Fruit fly (Drosophila melanogaster) whole organism, embryonic: ENCODE measurements around the gene Sur.

Experiments used
- Awh ChIP-seq: fragments of 200-800 bp; sonication (Bioruptor generic); IDR thresholded peaks from 2 replicates; pipeline ENCODE4, ENCODE4 v1.3.6; 2022; ENCODE audit warnings: missing biosample characterization, missing genetic modification characterization
- BEAF-32 ChIP-seq: fragments of 200-800 bp; sonication (Bioruptor generic); optimal IDR thresholded peaks from 3 replicates; lab custom pipeline; 2017; ENCODE audit warnings: missing biosample characterization, missing genetic modification characterization, mild to moderate bottlenecking, moderate library complexity, missing genetic modification reagents
- CG10209 ChIP-seq: fragments of 200-800 bp; sonication (Bioruptor generic); optimal IDR thresholded peaks from 3 replicates; lab custom pipeline; 2017; ENCODE audit warnings: missing biosample characterization, mild to moderate bottlenecking, missing genetic modification characterization, missing genetic modification reagents
- CG10366 ChIP-seq: fragments of 200-800 bp; sonication (Bioruptor generic); IDR thresholded peaks from 2 replicates; pipeline ENCODE4 v1.3.6; 2022; ENCODE audit warnings: missing biosample characterization, missing genetic modification characterization
- CG11093 ChIP-seq: fragments of 200-800 bp; sonication (Bioruptor generic); IDR thresholded peaks from 3 replicates; pipeline ENCODE4 v1.3.6; 2022; ENCODE audit warnings: missing biosample characterization, missing genetic modification characterization
- CG11456 ChIP-seq: fragments of 200-800 bp; sonication (Bioruptor generic); IDR thresholded peaks from 3 replicates; pipeline ENCODE4 v1.3.6; 2022; ENCODE audit warnings: missing biosample characterization, missing genetic modification characterization
- CG12299 ChIP-seq: fragments of 200-800 bp; sonication (Bioruptor generic); optimal IDR thresholded peaks from 2 replicates; lab custom pipeline; 2018; ENCODE audit warnings: missing biosample characterization, mild to moderate bottlenecking, missing genetic modification characterization
- CG13287 ChIP-seq: fragments of 200-800 bp; sonication (Bioruptor generic); IDR thresholded peaks from 2 replicates; pipeline ENCODE4 v1.3.6; 2022; ENCODE audit warnings: missing biosample characterization, missing genetic modification characterization; ENCODE audit not compliant: partially characterized antibody
- CG13624 ChIP-seq: fragments of 200-800 bp; sonication (Bioruptor generic); optimal IDR thresholded peaks from 2 replicates; lab custom pipeline; 2016; ENCODE audit warnings: missing biosample characterization, missing genetic modification characterization
- CG2199 ChIP-seq: fragments of 200-800 bp; sonication (Bioruptor generic); IDR thresholded peaks from 3 replicates; pipeline ENCODE4 v1.3.6; 2022; ENCODE audit warnings: missing biosample characterization, missing genetic modification characterization
- CG30020 ChIP-seq: fragments of 200-800 bp; optimal IDR thresholded peaks from 2 replicates; lab custom pipeline; 2019; ENCODE audit warnings: missing biosample characterization, mild to moderate bottlenecking, missing genetic modification characterization, moderate library complexity
- CG3838 ChIP-seq: fragments of 200-800 bp; sonication (Bioruptor generic); optimal IDR thresholded peaks from 3 replicates; lab custom pipeline; 2016; ENCODE audit warnings: missing biosample characterization, missing genetic modification characterization
- CG4282 ChIP-seq: fragments of 200-800 bp; sonication (Bioruptor generic); optimal IDR thresholded peaks from 2 replicates; lab custom pipeline; 2016; ENCODE audit warnings: missing biosample characterization, missing genetic modification characterization
- CG4854 ChIP-seq: fragments of 200-800 bp; sonication (Bioruptor generic); optimal IDR thresholded peaks from 2 replicates; lab custom pipeline; 2016; ENCODE audit warnings: missing biosample characterization, missing genetic modification characterization, inconsistent platforms
- CG6175 ChIP-seq: fragments of 200-800 bp; sonication (Bioruptor generic); IDR thresholded peaks from 3 replicates; pipeline ENCODE4 v1.3.6; 2022; ENCODE audit warnings: missing biosample characterization, missing genetic modification characterization
- CG6683 ChIP-seq: fragments of 200-800 bp; sonication (Bioruptor generic); optimal IDR thresholded peaks from 2 replicates; lab custom pipeline; 2017; ENCODE audit warnings: missing biosample characterization, mild to moderate bottlenecking, missing genetic modification characterization, missing genetic modification reagents
- CG6791 ChIP-seq: fragments of 200-800 bp; sonication (Bioruptor generic); IDR thresholded peaks from 3 replicates; pipeline ENCODE4 v1.3.6; 2022; ENCODE audit warnings: missing biosample characterization, missing genetic modification characterization; ENCODE audit not compliant: partially characterized antibody
- CG6854 ChIP-seq: fragments of 200-800 bp; sonication (Bioruptor generic); optimal IDR thresholded peaks from 3 replicates; lab custom pipeline; 2017; ENCODE audit warnings: missing biosample characterization, mild to moderate bottlenecking, missing genetic modification characterization
- CG7372 ChIP-seq: fragments of 200-800 bp; sonication (Bioruptor generic); IDR thresholded peaks from 2 replicates; pipeline ENCODE4 v1.3.6; 2022; ENCODE audit warnings: missing biosample characterization, missing genetic modification characterization
- CG7556 ChIP-seq: fragments of 200-800 bp; sonication (Bioruptor generic); optimal IDR thresholded peaks from 2 replicates; lab custom pipeline; 2017; ENCODE audit warnings: missing biosample characterization, mild to moderate bottlenecking, missing genetic modification characterization
- CG8089 ChIP-seq: fragments of 200-800 bp; sonication (Bioruptor generic); optimal IDR thresholded peaks from 3 replicates; lab custom pipeline; 2016; ENCODE audit warnings: missing biosample characterization, missing genetic modification characterization
- CG8359 ChIP-seq: fragments of 200-800 bp; sonication (Bioruptor generic); optimal IDR thresholded peaks from 2 replicates; lab custom pipeline; 2017; ENCODE audit warnings: missing biosample characterization, mild to moderate bottlenecking, missing genetic modification characterization, borderline replicate concordance
- CG9215 ChIP-seq: fragments of 200-800 bp; sonication (Bioruptor generic); IDR thresholded peaks from 2 replicates; pipeline ENCODE4 v1.3.6; 2022; ENCODE audit warnings: missing biosample characterization, missing genetic modification characterization
- CrebB ChIP-seq: fragments of 200-800 bp; sonication (Bioruptor generic); optimal IDR thresholded peaks from 3 replicates; lab custom pipeline; 2018; ENCODE audit warnings: missing biosample characterization, mild to moderate bottlenecking, missing genetic modification characterization
- D19A ChIP-seq: fragments of 200-800 bp; optimal IDR thresholded peaks from 3 replicates; lab custom pipeline; 2019; ENCODE audit warnings: missing biosample characterization, mild to moderate bottlenecking, missing genetic modification characterization, moderate library complexity
- Doc3 ChIP-seq: fragments of 200-800 bp; sonication (Bioruptor generic); IDR thresholded peaks from 3 replicates; pipeline ENCODE4 v1.3.6; 2022; ENCODE audit warnings: missing biosample characterization, missing genetic modification characterization; ENCODE audit not compliant: partially characterized antibody
- Gsc ChIP-seq: fragments of 200-800 bp; sonication (Bioruptor generic); IDR thresholded peaks from 2 replicates; pipeline ENCODE4 v1.3.6; 2022; ENCODE audit warnings: missing biosample characterization, missing genetic modification characterization
- HmgD ChIP-seq: fragments of 200-800 bp; sonication (Bioruptor generic); optimal IDR thresholded peaks from 3 replicates; lab custom pipeline; 2016; ENCODE audit warnings: missing biosample characterization, missing genetic modification characterization
- Hmr ChIP-seq: fragments of 200-800 bp; sonication (Bioruptor generic); optimal IDR thresholded peaks from 3 replicates; lab custom pipeline; 2017; ENCODE audit warnings: mild to moderate bottlenecking, missing biosample characterization, missing genetic modification reagents, missing genetic modification characterization
- Hr39 ChIP-seq: fragments of >200 bp; optimal IDR thresholded peaks from 2 replicates; lab custom pipeline; 2017
- Myb ChIP-seq: fragments of 200-800 bp; sonication (Bioruptor generic); optimal IDR thresholded peaks from 2 replicates; lab custom pipeline; 2016; ENCODE audit warnings: missing biosample characterization, missing genetic modification characterization
- NC2α ChIP-seq: fragments of 200-800 bp; sonication (Bioruptor generic); optimal IDR thresholded peaks from 2 replicates; lab custom pipeline; 2016; ENCODE audit warnings: missing biosample characterization, missing genetic modification characterization
- Neu2 ChIP-seq: fragments of 200-800 bp; sonication (Bioruptor generic); optimal IDR thresholded peaks from 3 replicates; lab custom pipeline; 2016; ENCODE audit warnings: missing biosample characterization, missing genetic modification characterization, borderline replicate concordance
- Sry-δ ChIP-seq: fragments of 200-800 bp; sonication (Bioruptor generic); optimal IDR thresholded peaks from 2 replicates; lab custom pipeline; 2016; ENCODE audit warnings: missing biosample characterization, missing genetic modification characterization
- Stat92E ChIP-seq, 3 experiments: fragments of >200 bp in 2 of 3; fragments of 200-800 bp in 1 of 3; sonication (Bioruptor generic) in 1 of 3; optimal IDR thresholded peaks; 2 replicates each; lab custom pipeline; 2017 to 2019; ENCODE audit warnings: missing biosample characterization in 3 of 3, missing genetic modification characterization in 3 of 3, mild to moderate bottlenecking in 1 of 3, moderate library complexity in 1 of 3
- ara ChIP-seq: fragments of 200-800 bp; sonication (Bioruptor generic); IDR thresholded peaks from 2 replicates; pipeline ENCODE4 v1.3.6; 2022; ENCODE audit warnings: missing biosample characterization, missing genetic modification characterization
- eve ChIP-seq, 2 experiments: fragments of >200 bp; optimal IDR thresholded peaks; 2 replicates each; lab custom pipeline; 2017; ENCODE audit warnings: missing biosample characterization in 2 of 2, missing genetic modification characterization in 2 of 2
- ewg ChIP-seq: fragments of 200-800 bp; sonication (Bioruptor generic); optimal IDR thresholded peaks from 3 replicates; lab custom pipeline; 2017; ENCODE audit warnings: mild to moderate bottlenecking, missing biosample characterization, missing genetic modification reagents, missing genetic modification characterization
- gem ChIP-seq: fragments of 200-800 bp; sonication (Bioruptor generic); optimal IDR thresholded peaks from 2 replicates; lab custom pipeline; 2019; ENCODE audit warnings: missing biosample characterization, mild to moderate bottlenecking, missing genetic modification characterization, moderate library complexity
- gro ChIP-seq: fragments of 200-800 bp; sonication (Bioruptor generic); optimal IDR thresholded peaks from 2 replicates; lab custom pipeline; 2016; ENCODE audit warnings: missing biosample characterization, missing genetic modification characterization
- lola ChIP-seq, 3 experiments: fragments of >200 bp in 2 of 3; fragments of 200-800 bp in 1 of 3; sonication (Bioruptor generic) in 1 of 3; optimal IDR thresholded peaks; 2 replicates each; lab custom pipeline; 2017 to 2019; ENCODE audit warnings: missing biosample characterization in 3 of 3, missing genetic modification characterization in 3 of 3, mild to moderate bottlenecking in 1 of 3, moderate library complexity in 1 of 3
- nau ChIP-seq: fragments of 200-800 bp; sonication (Bioruptor generic); optimal IDR thresholded peaks from 3 replicates; lab custom pipeline; 2017; ENCODE audit warnings: missing biosample characterization, mild to moderate bottlenecking, missing genetic modification characterization, missing genetic modification reagents
- nerfin-1 ChIP-seq: fragments of 200-800 bp; sonication (Bioruptor generic); optimal IDR thresholded peaks from 3 replicates; lab custom pipeline; 2019; ENCODE audit warnings: missing biosample characterization, mild to moderate bottlenecking, missing genetic modification characterization, moderate library complexity
- p53 ChIP-seq: fragments of 200-800 bp; sonication (Bioruptor generic); optimal IDR thresholded peaks from 2 replicates; lab custom pipeline; 2016; ENCODE audit warnings: missing biosample characterization, missing genetic modification characterization
- pros ChIP-seq: fragments of 200-800 bp; sonication (Bioruptor generic); optimal IDR thresholded peaks from 3 replicates; lab custom pipeline; 2019; ENCODE audit warnings: missing biosample characterization, mild to moderate bottlenecking, missing genetic modification characterization, moderate library complexity
- pzg ChIP-seq: fragments of 200-800 bp; sonication (Bioruptor generic); optimal IDR thresholded peaks from 3 replicates; lab custom pipeline; 2018; ENCODE audit warnings: missing biosample characterization, mild to moderate bottlenecking, missing genetic modification characterization, moderate library complexity
- run ChIP-seq: fragments of 200-800 bp; sonication (Bioruptor generic); optimal IDR thresholded peaks from 3 replicates; lab custom pipeline; 2018; ENCODE audit warnings: missing biosample characterization, mild to moderate bottlenecking, missing genetic modification characterization
- wdn ChIP-seq: fragments of 200-800 bp; sonication (Bioruptor generic); IDR thresholded peaks from 2 replicates; pipeline ENCODE4 v1.3.6; 2022; ENCODE audit warnings: missing biosample characterization, missing genetic modification characterization
- zen2 ChIP-seq: fragments of 200-800 bp; sonication (Bioruptor generic); IDR thresholded peaks from 3 replicates; pipeline ENCODE4 v1.3.6; 2022; ENCODE audit warnings: missing biosample characterization, missing genetic modification characterization; ENCODE audit not compliant: partially characterized antibody
- zf30C ChIP-seq: fragments of 200-800 bp; sonication (Bioruptor generic); optimal IDR thresholded peaks from 3 replicates; lab custom pipeline; 2018; ENCODE audit warnings: missing biosample characterization, mild to moderate bottlenecking, missing genetic modification characterization

The Sur gene

dm6 chr2L:10222550-10223231 is 23.8 kb upstream of the Sur start, which contains the start of gene Bcs1 (continued):
- TF ChIP-seq CG11093 (GFP tag; lab: Robert Waterston, UW) = no peak
- TF ChIP-seq CG13624 (GFP tag; lab: Kevin White, UChicago) = no peak
- no peak for TF ChIP-seq NC2α (GFP tag; lab: Kevin White, UChicago)
- no peak for TF ChIP-seq run (tag; lab: Kevin White, UChicago)
- TF ChIP-seq CG10209 (GFP tag; lab: Kevin White, UChicago) = no peak
- TF ChIP-seq pros (GFP tag; lab: Kevin White, UChicago) = no peak
- no peak for TF ChIP-seq CrebB (tag; lab: Kevin White, UChicago)
- TF ChIP-seq CG2199 (GFP tag; lab: Robert Waterston, UW) = no peak
- no peak for TF ChIP-seq Sry-δ (GFP tag; lab: Kevin White, UChicago)
- no peak for TF ChIP-seq CG4282 (GFP tag; lab: Kevin White, UChicago)
- TF ChIP-seq ara (GFP tag; lab: Robert Waterston, UW) = no peak
- TF ChIP-seq CG8089 = no peak
- TF ChIP-seq CG13287 (GFP tag; lab: Robert Waterston, UW) = no peak; the same call in 1 of the 2 replicates
- TF ChIP-seq HmgD = no peak
- no peak for TF ChIP-seq p53 (GFP tag; lab: Kevin White, UChicago)
- no peak for TF ChIP-seq BEAF-32
- no peak for TF ChIP-seq CG7556 (GFP tag; lab: Kevin White, UChicago)
- TF ChIP-seq eve (GFP tag; optimal IDR thresholded peaks at IDR 0.05; lab: Kevin White, UChicago) = peak in 1 of 2 experiments; percentile 69
- TF ChIP-seq Hr39 (lab: Kevin White, UChicago) = no peak
- TF ChIP-seq pzg (GFP tag; lab: Kevin White, UChicago) = peak; percentile 25
- TF ChIP-seq CG12299 (tag; lab: Kevin White, UChicago) = no peak
- no peak for TF ChIP-seq Gsc
- no peak for TF ChIP-seq CG10366 (GFP tag; lab: Robert Waterston, UW)
- no peak for TF ChIP-seq CG6854 (GFP tag; lab: Kevin White, UChicago)
- TF ChIP-seq Myb (GFP tag; lab: Kevin White, UChicago) = no peak
- TF ChIP-seq CG11456 = no peak
- TF ChIP-seq CG30020 (tag; lab: Kevin White, UChicago) = peak; percentile 69
- TF ChIP-seq CG4854 = no peak
- TF ChIP-seq CG6683 (GFP tag; lab: Kevin White, UChicago) = no peak
- no peak for TF ChIP-seq Stat92E (GFP tag; optimal IDR thresholded peaks at IDR 0.05; lab: Kevin White, UChicago)
- no peak for TF ChIP-seq CG6791 (GFP tag; lab: Robert Waterston, UW)
- no peak for TF ChIP-seq zen2 (GFP tag; lab: Robert Waterston, UW)
- TF ChIP-seq ewg (GFP tag; lab: Kevin White, UChicago) = no peak
- TF ChIP-seq gem (tag; lab: Kevin White, UChicago) = no peak
- TF ChIP-seq Doc3 = no peak
- TF ChIP-seq D19A (tag; lab: Kevin White, UChicago) = no peak
- TF ChIP-seq gro (GFP tag; lab: Kevin White, UChicago) = no peak
- TF ChIP-seq nerfin-1 (tag; lab: Kevin White, UChicago) = peak; percentile 21
- TF ChIP-seq zf30C (GFP tag; lab: Kevin White, UChicago) = no peak
- TF ChIP-seq CG8359 (GFP tag; lab: Kevin White, UChicago) = no peak
- no peak for TF ChIP-seq Hmr (GFP tag; lab: Kevin White, UChicago)
- no peak for TF ChIP-seq Neu2 (GFP tag; lab: Kevin White, UChicago)
- TF ChIP-seq wdn (GFP tag; lab: Robert Waterston, UW) = no peak
- no peak for TF ChIP-seq Awh (GFP tag; lab: Robert Waterston, UW)
- no peak for TF ChIP-seq lola (GFP tag; optimal IDR thresholded peaks at IDR 0.05; lab: Kevin White, UChicago)
- no peak for TF ChIP-seq nau
- no peak for TF ChIP-seq CG3838 (GFP tag; lab: Kevin White, UChicago)
- TF ChIP-seq CG7372 (GFP tag; lab: Robert Waterston, UW) = no peak
- no peak for TF ChIP-seq CG6175
- no peak for TF ChIP-seq CG9215 (GFP tag; lab: Robert Waterston, UW)
